Worm (Caenorhabditis elegans) whole organism, late embryonic: ENCODE results near the gene Y56A3A.16.

ENCODE experiments used
- mec-3 ChIP-seq: sonication (generic microtip); optimal IDR thresholded peaks from 2 replicates; lab custom pipeline; 2016; ENCODE audit warnings: borderline replicate concordance, missing genetic modification characterization, missing compliant biosample characterization
- tbx-2 ChIP-seq: sonication (generic microtip); optimal IDR thresholded peaks from 2 replicates; lab custom pipeline; 2016; ENCODE audit warnings: missing genetic modification characterization, missing compliant biosample characterization
- unc-86 ChIP-seq: sonication (generic microtip); optimal IDR thresholded peaks from 2 replicates; lab custom pipeline; 2016; ENCODE audit warnings: missing genetic modification characterization, missing compliant biosample characterization

DNA sequence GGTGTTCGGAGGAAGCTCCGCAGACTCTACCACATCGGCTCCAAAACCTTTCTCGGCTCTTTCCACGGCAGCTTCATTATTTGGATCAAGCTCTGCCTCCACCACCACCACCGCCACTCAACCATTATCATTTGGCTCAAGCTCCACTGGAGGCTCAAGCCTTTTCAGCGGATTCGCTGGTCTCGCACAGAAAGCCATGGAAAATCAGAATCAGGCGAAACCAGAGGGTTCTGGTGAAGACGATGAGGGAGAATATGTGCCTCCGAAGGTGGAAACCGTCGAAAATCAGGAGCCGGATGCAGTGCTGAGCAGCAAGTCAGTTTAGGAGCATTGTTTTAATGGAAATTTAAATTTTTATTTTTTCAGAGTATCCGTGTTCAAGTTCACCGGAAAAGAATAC is 3.0 kb upstream of the Y56A3A.16 start:
- no peak for TF ChIP-seq mec-3 (tag; lab: Kevin White, UChicago)
- TF ChIP-seq tbx-2 (tag; lab: Kevin White, UChicago), result no peak
- no peak for TF ChIP-seq unc-86 (tag; lab: Kevin White, UChicago)
